Worm (Caenorhabditis elegans) whole organism, L4 larva: ENCODE measurements around the gene Y73B6BL.288.

Source experiments
- T20F7.1 ChIP-seq: fragments of 200-800 bp; sonication (Bioruptor generic); optimal IDR thresholded peaks from 2 replicates; lab custom pipeline; 2018; ENCODE audit warnings: mild to moderate bottlenecking, missing genetic modification characterization, missing compliant biosample characterization
- Y48G9A.11 ChIP-seq: fragments of 200-800 bp; sonication (Bioruptor generic); IDR thresholded peaks from 2 replicates; pipeline ENCODE4 v1.3.6; 2022; ENCODE audit warnings: missing genetic modification reagents, missing genetic modification characterization, missing compliant biosample characterization
- Y5F2A.4 ChIP-seq: fragments of 200-800 bp; sonication (Bioruptor generic); optimal IDR thresholded peaks from 2 replicates; lab custom pipeline; 2018; ENCODE audit warnings: mild to moderate bottlenecking, missing genetic modification characterization, missing compliant biosample characterization
- Y75B8A.6 ChIP-seq: fragments of 200-800 bp; sonication (Bioruptor generic); IDR thresholded peaks from 2 replicates; pipeline ENCODE4 v1.3.6; 2022; ENCODE audit warnings: missing genetic modification reagents, missing genetic modification characterization, missing compliant biosample characterization
- ZK546.5 ChIP-seq, 2 experiments: sonication (generic microtip); optimal IDR thresholded peaks; 2 replicates each; lab custom pipeline; 2017; ENCODE audit warnings: missing biosample characterization in 2 of 2, missing genetic modification characterization in 2 of 2
- ceh-62 ChIP-seq: sonication (generic microtip); optimal IDR thresholded peaks from 2 replicates; lab custom pipeline; 2017; ENCODE audit warnings: missing biosample characterization, missing genetic modification characterization
- daf-8 ChIP-seq: fragments of 200-800 bp; sonication (Bioruptor generic); IDR thresholded peaks from 2 replicates; pipeline ENCODE4 v1.3.6; 2022; ENCODE audit warnings: missing genetic modification characterization, missing compliant biosample characterization
- egl-27 ChIP-seq: sonication (generic microtip); optimal IDR thresholded peaks from 3 replicates; lab custom pipeline; 2017; ENCODE audit warnings: missing biosample characterization, missing genetic modification reagents, missing genetic modification characterization
- egl-43 ChIP-seq: fragments of 200-800 bp; sonication (Bioruptor generic); IDR thresholded peaks from 2 replicates; pipeline ENCODE4 v1.3.6; 2022; ENCODE audit warnings: missing genetic modification reagents, missing genetic modification characterization, missing compliant biosample characterization
- fos-1 ChIP-seq: fragments of 150-350 bp; optimal IDR thresholded peaks from 2 replicates; lab custom pipeline; 2014; ENCODE audit warnings: missing biosample characterization, missing genetic modification characterization
- gei-8 ChIP-seq: fragments of 200-800 bp; sonication (Bioruptor generic); optimal IDR thresholded peaks from 2 replicates; lab custom pipeline; 2018; ENCODE audit warnings: mild to moderate bottlenecking, missing genetic modification characterization, missing compliant biosample characterization
- hmg-1.1 ChIP-seq: fragments of 200-800 bp; sonication (Bioruptor generic); IDR thresholded peaks from 2 replicates; pipeline ENCODE4 v1.3.6; 2022; ENCODE audit warnings: missing genetic modification reagents, missing genetic modification characterization, missing compliant biosample characterization
- lim-7 ChIP-seq: fragments of 200-800 bp; sonication (Bioruptor generic); IDR thresholded peaks from 2 replicates; pipeline ENCODE4 v1.3.6; 2022; ENCODE audit warnings: missing genetic modification characterization, missing compliant biosample characterization
- lin-13 ChIP-seq: fragments of 150-350 bp; optimal IDR thresholded peaks from 2 replicates; lab custom pipeline; 2014; ENCODE audit warnings: missing biosample characterization, missing genetic modification reagents, missing genetic modification characterization
- lin-39 ChIP-seq: fragments of 150-350 bp; optimal IDR thresholded peaks from 2 replicates; lab custom pipeline; 2014; ENCODE audit warnings: missing biosample characterization, missing genetic modification reagents, missing genetic modification characterization
- lir-3 ChIP-seq: sonication (generic microtip); optimal IDR thresholded peaks from 2 replicates; lab custom pipeline; 2016; ENCODE audit warnings: mild to moderate bottlenecking, missing genetic modification characterization, missing compliant biosample characterization
- mdl-1 ChIP-seq, 2 experiments: fragments of 150-350 bp in 1 of 2; sonication (generic microtip) in 1 of 2; optimal IDR thresholded peaks; 2 replicates each; lab custom pipeline; 2014 to 2017; ENCODE audit warnings: missing biosample characterization in 2 of 2, missing genetic modification characterization in 2 of 2
- mdt-29 ChIP-seq: fragments of 200-800 bp; sonication (Bioruptor generic); IDR thresholded peaks from 2 replicates; pipeline ENCODE4 v1.3.6; 2022; ENCODE audit warnings: missing genetic modification reagents, missing genetic modification characterization, missing compliant biosample characterization
- mep-1 ChIP-seq: fragments of 150-350 bp; sonication (generic microtip); optimal IDR thresholded peaks from 3 replicates; lab custom pipeline; 2014; ENCODE audit warnings: missing biosample characterization, missing genetic modification characterization
- mes-2 ChIP-seq: sonication (generic microtip); optimal IDR thresholded peaks from 2 replicates; lab custom pipeline; 2016; ENCODE audit warnings: missing genotype, mild to moderate bottlenecking, missing genetic modification characterization, missing compliant biosample characterization; ENCODE audit not compliant: poor library complexity, severe bottlenecking
- nhr-237 ChIP-seq: sonication (generic microtip); optimal IDR thresholded peaks from 2 replicates; lab custom pipeline; 2017; ENCODE audit warnings: missing biosample characterization, missing genetic modification characterization
- nhr-48 ChIP-seq: sonication (generic microtip); optimal IDR thresholded peaks from 2 replicates; lab custom pipeline; 2016; ENCODE audit warnings: mild to moderate bottlenecking, missing genetic modification characterization, missing compliant biosample characterization
- nhr-6 ChIP-seq: fragments of 150-350 bp; optimal IDR thresholded peaks from 2 replicates; lab custom pipeline; 2014; ENCODE audit warnings: missing biosample characterization, missing genetic modification characterization
- nhr-76 ChIP-seq: fragments of 150-350 bp; optimal IDR thresholded peaks from 2 replicates; lab custom pipeline; 2014; ENCODE audit warnings: missing biosample characterization, missing genetic modification characterization
- nhr-77 ChIP-seq: fragments of 150-350 bp; optimal IDR thresholded peaks from 2 replicates; lab custom pipeline; 2014; ENCODE audit warnings: missing biosample characterization, missing genetic modification characterization
- rbr-2 ChIP-seq: sonication (generic microtip); optimal IDR thresholded peaks from 2 replicates; lab custom pipeline; 2016; ENCODE audit warnings: missing genotype, missing genetic modification characterization, missing compliant biosample characterization
- saeg-2 ChIP-seq: fragments of 200-800 bp; sonication (Bioruptor generic); IDR thresholded peaks from 2 replicates; pipeline ENCODE4 v1.3.6; 2022; ENCODE audit warnings: missing genetic modification reagents, missing genetic modification characterization, missing compliant biosample characterization
- sdz-12 ChIP-seq: fragments of 200-800 bp; sonication (Bioruptor generic); optimal IDR thresholded peaks from 2 replicates; lab custom pipeline; 2018; ENCODE audit warnings: mild to moderate bottlenecking, missing genetic modification characterization, missing compliant biosample characterization
- snpc-1.2 ChIP-seq: fragments of 200-800 bp; sonication (Bioruptor generic); IDR thresholded peaks from 2 replicates; pipeline ENCODE4 v1.3.6; 2022; ENCODE audit warnings: missing genetic modification reagents, missing genetic modification characterization, missing compliant biosample characterization
- snpc-4 ChIP-seq: fragments of 150-350 bp; optimal IDR thresholded peaks from 2 replicates; lab custom pipeline; 2014; ENCODE audit warnings: missing biosample characterization, missing genetic modification characterization
- spr-1 ChIP-seq: sonication (generic microtip); optimal IDR thresholded peaks from 2 replicates; lab custom pipeline; 2016; ENCODE audit warnings: mild to moderate bottlenecking, missing genetic modification characterization, missing compliant biosample characterization
- tag-97 ChIP-seq: fragments of 200-800 bp; sonication (Bioruptor generic); IDR thresholded peaks from 2 replicates; pipeline ENCODE4 v1.3.6; 2022; ENCODE audit warnings: missing genetic modification characterization, missing compliant biosample characterization
- unc-130 ChIP-seq: sonication (generic microtip); optimal IDR thresholded peaks from 2 replicates; lab custom pipeline; 2016; ENCODE audit warnings: missing genetic modification reagents, missing genetic modification characterization, missing compliant biosample characterization
- unc-62 ChIP-seq, 3 experiments: fragments of 150-350 bp in 1 of 3; sonication (generic microtip); optimal IDR thresholded peaks in 2 of 3; peaks in 1 of 3; 1 replicate in 1 of 3; 2 replicates in 2 of 3; lab custom pipeline; 2014 to 2017; ENCODE audit warnings: missing biosample characterization in 3 of 3, missing genetic modification characterization in 3 of 3, missing genetic modification reagents in 3 of 3, missing genotype in 1 of 3
- vab-7 ChIP-seq: fragments of 200-800 bp; sonication (Bioruptor generic); IDR thresholded peaks from 2 replicates; pipeline ENCODE4 v1.3.6; 2022; ENCODE audit warnings: missing genetic modification reagents, missing genetic modification characterization, missing compliant biosample characterization
- zfp-2 ChIP-seq: sonication (generic microtip); optimal IDR thresholded peaks from 2 replicates; lab custom pipeline; 2016; ENCODE audit warnings: mild to moderate bottlenecking, missing genetic modification characterization, missing compliant biosample characterization
- zfp-3 ChIP-seq: fragments of 200-800 bp; sonication (Bioruptor generic); conservative IDR thresholded peaks from 2 replicates; pipeline ENCODE4 v1.3.6; 2022; ENCODE audit warnings: missing genetic modification reagents, missing genetic modification characterization, missing compliant biosample characterization
- zip-2 ChIP-seq: fragments of 150-350 bp; optimal IDR thresholded peaks from 2 replicates; lab custom pipeline; 2014; ENCODE audit warnings: missing biosample characterization, missing genetic modification characterization
- ztf-11 ChIP-seq: fragments of 150-350 bp; optimal IDR thresholded peaks from 2 replicates; lab custom pipeline; 2014; ENCODE audit warnings: missing biosample characterization, missing genetic modification characterization

Gene Y73B6BL.288

DNA sequence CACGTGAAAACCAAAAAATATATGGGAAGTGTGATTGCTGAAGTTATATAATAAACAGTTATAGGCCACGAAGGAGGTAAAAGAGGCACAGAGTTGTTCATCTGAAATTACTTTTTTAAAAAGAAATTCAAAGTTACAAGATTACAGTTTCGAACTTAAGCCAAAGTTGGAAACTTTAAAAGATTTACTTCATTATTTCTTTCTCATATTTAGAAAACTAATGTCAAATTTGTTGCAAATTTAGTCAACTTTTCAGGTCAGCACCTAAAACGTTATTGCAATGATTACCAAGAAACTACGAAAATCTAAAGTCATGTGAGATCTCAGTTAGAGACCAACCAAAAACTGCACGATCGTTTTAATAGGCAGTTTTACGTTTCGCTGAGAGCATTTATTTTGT lies 38.7 kb downstream of the Y73B6BL.288 start, which contains the start of gene srv-25:
Gene srv-25 (minus strand): TSS at position 101 of the 400 bp plus-strand sequence.
- no peak for TF ChIP-seq ZK546.5 (tag; optimal IDR thresholded peaks at IDR 0.05; lab: Kevin White, UChicago)
- TF ChIP-seq daf-8 (GFP tag; lab: Robert Waterston, UW): no peak
- no peak for TF ChIP-seq nhr-237 (tag; lab: Kevin White, UChicago)
- TF ChIP-seq egl-27 (tag; lab: Kevin White, UChicago): no peak
- TF ChIP-seq ceh-62 (tag; lab: Kevin White, UChicago): no peak
- no peak for TF ChIP-seq mdt-29

DNA sequence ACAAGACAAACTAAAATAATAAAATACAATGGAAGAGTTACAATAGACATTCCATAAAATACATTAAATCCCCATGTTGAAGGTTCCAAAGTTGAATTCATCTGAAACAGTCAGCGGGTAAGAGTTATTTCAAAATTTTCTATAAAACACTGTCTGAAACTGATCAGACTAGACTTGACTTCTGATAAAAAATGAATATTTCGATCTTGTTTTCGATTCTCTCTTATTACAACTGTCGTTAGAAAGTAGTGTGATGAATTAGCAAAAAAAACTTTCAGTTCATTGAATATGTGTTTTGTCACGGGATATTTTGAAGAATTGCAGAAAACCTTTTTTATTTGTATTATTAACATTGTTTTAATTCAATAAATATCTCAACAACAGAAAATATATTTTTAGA lies 40.6 kb downstream of the Y73B6BL.288 start, which contains the start of gene srv-26:
Gene srv-26 (minus strand): TSS at position 101 of the 400 bp plus-strand sequence.
- no peak for TF ChIP-seq Y75B8A.6 (GFP tag; lab: Robert Waterston, UW)
- no peak for TF ChIP-seq tag-97 (GFP tag; lab: Robert Waterston, UW)
- TF ChIP-seq spr-1 (tag; lab: Kevin White, UChicago): no peak
- TF ChIP-seq mes-2 (tag; lab: Kevin White, UChicago): no peak
- TF ChIP-seq mdt-29: no peak
- no peak for TF ChIP-seq lin-13 (GFP tag; lab: Kevin White, UChicago)
- no peak for TF ChIP-seq mep-1 (tag; lab: Kevin White, UChicago)
- no peak for TF ChIP-seq lin-39 (tag; lab: Kevin White, UChicago)
- no peak for TF ChIP-seq Y5F2A.4
- TF ChIP-seq zip-2 (tag; lab: Kevin White, UChicago): no peak
- no peak for TF ChIP-seq unc-130
- TF ChIP-seq ztf-11 (tag; lab: Kevin White, UChicago): no peak
- no peak for TF ChIP-seq zfp-2
- no peak for TF ChIP-seq snpc-4 (tag; lab: Kevin White, UChicago)
- no peak for TF ChIP-seq gei-8 (GFP tag; lab: Kevin White, UChicago)
- TF ChIP-seq zfp-3 (GFP tag; lab: Robert Waterston, UW): no peak
- TF ChIP-seq nhr-77 (tag; lab: Kevin White, UChicago): no peak
- TF ChIP-seq mdl-1 (tag; optimal IDR thresholded peaks at IDR 0.05; lab: Kevin White, UChicago): no peak
- no peak for TF ChIP-seq saeg-2

DNA sequence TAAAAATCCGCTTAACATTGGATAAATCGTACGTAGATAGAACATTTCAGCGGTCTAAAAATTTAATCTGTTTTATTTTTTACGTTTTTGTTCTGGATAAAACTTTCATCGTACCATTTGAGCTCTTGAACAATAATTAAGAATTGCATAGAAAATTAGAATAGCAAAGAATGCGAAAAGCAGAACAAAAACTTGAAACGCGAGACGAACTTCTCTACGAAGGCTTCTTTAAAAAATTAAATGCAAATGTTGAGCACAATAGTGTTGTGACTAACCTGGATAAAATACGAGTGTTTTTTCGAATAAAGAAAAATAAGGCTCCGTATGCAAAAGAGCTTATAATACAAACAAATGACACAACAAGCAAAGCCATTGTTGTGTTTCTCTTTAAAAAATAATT lies 42.8 kb downstream of the Y73B6BL.288 start:
- TF ChIP-seq unc-62 (GFP tag; optimal IDR thresholded peaks at IDR 0.05 in 1 of 2; lab: Kevin White, UChicago) (peak in 1 of 2 experiments; percentile 96), unc-62 (tag; optimal IDR thresholded peaks at IDR 0.05; lab: Kevin White, UChicago) (no peak), nhr-48 (tag; lab: Kevin White, UChicago) (no peak), mep-1 (tag; lab: Kevin White, UChicago) (no peak), lim-7 (GFP tag; lab: Robert Waterston, UW) (no peak), snpc-1.2 (GFP tag; lab: Robert Waterston, UW) (no peak)

DNA sequence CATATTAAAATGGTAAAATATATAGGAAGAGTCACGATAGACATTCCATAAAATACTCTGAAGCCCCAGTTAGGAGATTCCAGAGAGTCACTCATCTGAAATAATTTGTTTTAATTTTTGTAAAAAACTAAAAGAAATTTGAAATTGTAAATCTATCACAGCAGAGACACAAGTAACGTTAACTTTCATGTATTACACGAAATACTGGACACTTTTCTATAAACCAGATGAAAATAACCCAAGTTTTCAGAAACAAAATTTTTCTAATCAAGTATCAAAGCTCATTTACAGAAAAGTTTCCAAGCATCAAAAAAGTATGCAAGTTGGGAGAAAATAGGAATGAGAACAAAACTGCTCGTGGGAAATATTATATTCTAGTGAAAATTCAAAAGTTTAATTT lies 44.1 kb downstream of the Y73B6BL.288 start, which contains the start of gene srv-27:
Gene srv-27 (minus strand): TSS at position 101 of the 400 bp plus-strand sequence.
- TF ChIP-seq lir-3 (tag; lab: Kevin White, UChicago): no peak
- no peak for TF ChIP-seq Y48G9A.11 (GFP tag; lab: Robert Waterston, UW)
- TF ChIP-seq spr-1 (tag; lab: Kevin White, UChicago): no peak
- no peak for TF ChIP-seq vab-7 (GFP tag; lab: Robert Waterston, UW)
- TF ChIP-seq nhr-76 (tag; lab: Kevin White, UChicago): no peak
- no peak for TF ChIP-seq lin-39 (tag; lab: Kevin White, UChicago)
- TF ChIP-seq sdz-12 (GFP tag; lab: Kevin White, UChicago): no peak
- TF ChIP-seq gei-8 (GFP tag; lab: Kevin White, UChicago): no peak
- TF ChIP-seq nhr-6 (tag; lab: Kevin White, UChicago): no peak
- no peak for TF ChIP-seq rbr-2
- no peak for TF ChIP-seq egl-43 (GFP tag; lab: Robert Waterston, UW)
- no peak for TF ChIP-seq T20F7.1 (GFP tag; lab: Kevin White, UChicago)
- no peak for TF ChIP-seq hmg-1.1 (GFP tag; lab: Robert Waterston, UW)
- no peak for TF ChIP-seq mep-1 (tag; lab: Kevin White, UChicago)
- TF ChIP-seq fos-1 (tag; lab: Kevin White, UChicago): no peak
- TF ChIP-seq ZK546.5 (tag; optimal IDR thresholded peaks at IDR 0.05; lab: Kevin White, UChicago): no peak
